Fruit fly (Drosophila melanogaster): ENCODE data around the gene CG17221.

CG17221 gene

DNA sequence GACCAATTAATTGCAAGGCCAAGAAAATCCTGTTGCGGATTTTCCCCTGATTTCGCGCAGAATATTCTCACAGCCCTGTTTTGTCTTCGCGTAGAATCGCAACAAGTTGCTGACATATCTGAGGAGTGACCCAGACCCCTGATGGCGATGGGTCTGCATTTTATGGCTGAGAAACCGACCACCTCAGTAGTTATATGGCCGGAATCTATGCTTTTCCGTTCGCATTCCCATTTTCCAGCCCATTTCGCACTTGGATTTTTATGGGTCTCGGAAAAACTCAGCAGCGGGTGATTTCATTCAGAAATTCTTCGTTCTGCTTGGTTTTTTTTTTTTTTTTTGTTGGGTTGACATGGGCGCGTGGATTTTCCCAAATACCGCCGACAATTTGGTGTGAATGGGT is 43.1 kb downstream of the CG17221 start:
- no peak for TF ChIP-seq bab1 (GFP tag; optimal IDR thresholded peaks at IDR 0.05)
- no peak for TF ChIP-seq CG12768 (GFP tag; optimal IDR thresholded peaks at IDR 0.05)
- TF ChIP-seq cnc (optimal IDR thresholded peaks at IDR 0.05), result no peak

dm6 chr2L:3083510-3083909 is 43.7 kb downstream of the CG17221 start:
- TF ChIP-seq Clk (GFP tag; optimal IDR thresholded peaks at IDR 0.05) (no peak), CG7101 (tag; optimal IDR thresholded peaks at IDR 0.05) (no peak)

dm6 chr2L:3086290-3086876 is 46.6 kb downstream of the CG17221 start:
- TF ChIP-seq cic (GFP tag; optimal IDR thresholded peaks at IDR 0.05) (no peak), CG11617 (GFP tag; optimal IDR thresholded peaks at IDR 0.05) (no peak), toe (GFP tag; optimal IDR thresholded peaks at IDR 0.05) (no peak), CG12768 (GFP tag; optimal IDR thresholded peaks at IDR 0.05) (no peak), CG14711 (tag; optimal IDR thresholded peaks at IDR 0.05) (peak; percentile 52), CG1620 (GFP tag; optimal IDR thresholded peaks at IDR 0.05) (no peak), kay (GFP tag; ENCODE audit: borderline replicate concordance) (peak; percentile 28), CG33017 (tag; optimal IDR thresholded peaks at IDR 0.05) (peak; percentile 18), CG7101 (tag; optimal IDR thresholded peaks at IDR 0.05) (peak; percentile 7), Crg-1 (GFP tag; optimal IDR thresholded peaks at IDR 0.05) (no peak)

- TF ChIP-seq Hr96 (GFP tag; optimal IDR thresholded peaks at IDR 0.05), result no peak
- TF ChIP-seq CG1620 (GFP tag; optimal IDR thresholded peaks at IDR 0.05), result no peak
- no peak for TF ChIP-seq CG7045 (GFP tag; optimal IDR thresholded peaks at IDR 0.05)
- no peak for TF ChIP-seq CG12768 (GFP tag; optimal IDR thresholded peaks at IDR 0.05)
- TF ChIP-seq Crg-1 (GFP tag; optimal IDR thresholded peaks at IDR 0.05), result no peak
- TF ChIP-seq cnc (optimal IDR thresholded peaks at IDR 0.05), result no peak
- no peak for TF ChIP-seq Clk (GFP tag; optimal IDR thresholded peaks at IDR 0.05)
- TF ChIP-seq ovo (GFP tag; optimal IDR thresholded peaks at IDR 0.05), result no peak
- TF ChIP-seq CG33017 (tag; optimal IDR thresholded peaks at IDR 0.05), result no peak
- TF ChIP-seq cic (GFP tag; optimal IDR thresholded peaks at IDR 0.05), result no peak
- no peak for TF ChIP-seq bab1 (GFP tag; optimal IDR thresholded peaks at IDR 0.05)
- TF ChIP-seq toe (GFP tag; optimal IDR thresholded peaks at IDR 0.05), result no peak
- no peak for TF ChIP-seq Mnt (GFP tag; optimal IDR thresholded peaks at IDR 0.05)
- no peak for TF ChIP-seq CG11617 (GFP tag; optimal IDR thresholded peaks at IDR 0.05)
- TF ChIP-seq pad (GFP tag; optimal IDR thresholded peaks at IDR 0.05), result no peak
- no peak for TF ChIP-seq tj (GFP tag; optimal IDR thresholded peaks at IDR 0.05)
- TF ChIP-seq CG14711 (tag; optimal IDR thresholded peaks at IDR 0.05), result no peak
Measured at dm6 chr2L:3088238-3088874, 48.6 kb downstream of the CG17221 start.

DNA sequence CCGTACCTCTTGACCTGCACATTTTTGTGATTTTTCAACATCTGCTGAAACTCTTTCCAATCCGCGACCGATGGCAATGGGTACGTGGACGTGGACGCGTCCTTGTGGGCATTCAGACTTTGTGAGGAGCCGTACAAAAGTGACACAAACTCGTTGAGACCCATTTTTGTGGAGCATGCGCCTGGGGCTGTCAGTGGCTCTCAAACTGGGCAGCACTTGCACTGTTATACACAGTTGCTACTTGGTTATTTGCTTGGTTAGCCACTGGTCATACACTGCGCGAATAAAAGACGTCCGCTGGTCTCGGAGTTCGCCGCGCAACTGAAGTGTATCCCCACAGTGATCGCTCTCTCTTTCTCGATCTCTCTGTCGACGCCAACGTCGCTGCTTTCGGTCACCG is 50.5 kb downstream of the CG17221 start:
- TF ChIP-seq Clk (GFP tag; optimal IDR thresholded peaks at IDR 0.05), result no peak
- no peak for TF ChIP-seq CG14711 (tag; optimal IDR thresholded peaks at IDR 0.05)
- TF ChIP-seq cnc (optimal IDR thresholded peaks at IDR 0.05), result no peak
- no peak for TF ChIP-seq CG33017 (tag; optimal IDR thresholded peaks at IDR 0.05)
- TF ChIP-seq CG7045 (GFP tag; optimal IDR thresholded peaks at IDR 0.05), result no peak
- no peak for TF ChIP-seq CG11617 (GFP tag; optimal IDR thresholded peaks at IDR 0.05)
- TF ChIP-seq cic (GFP tag; optimal IDR thresholded peaks at IDR 0.05), result no peak
- no peak for TF ChIP-seq Mnt (GFP tag; optimal IDR thresholded peaks at IDR 0.05)
- TF ChIP-seq toe (GFP tag; optimal IDR thresholded peaks at IDR 0.05), result no peak
